Worm (Caenorhabditis elegans) whole organism, L2 larva: Measurements from ENCODE around the gene Y17D7B.10.

Experiments
- aly-2 ChIP-seq: fragments of 150-350 bp; optimal IDR thresholded peaks from 2 replicates; lab custom pipeline; 2014; ENCODE audit warnings: missing biosample characterization, missing genetic modification characterization
- lin-13 ChIP-seq: fragments of 150-350 bp; optimal IDR thresholded peaks from 2 replicates; lab custom pipeline; 2014; ENCODE audit warnings: missing biosample characterization, missing genetic modification reagents, missing genetic modification characterization
- lsy-2 ChIP-seq, 2 experiments: fragments of 150-350 bp in 1 of 2; sonication (generic microtip) in 1 of 2; optimal IDR thresholded peaks; 2 replicates each; lab custom pipeline; 2014 to 2017; ENCODE audit warnings: missing biosample characterization in 2 of 2, missing genetic modification characterization in 2 of 2
- mbf-1 ChIP-seq: sonication (generic microtip); optimal IDR thresholded peaks from 2 replicates; lab custom pipeline; 2017; ENCODE audit warnings: missing biosample characterization, missing genetic modification characterization
- nhr-11 ChIP-seq: fragments of 150-350 bp; optimal IDR thresholded peaks from 2 replicates; lab custom pipeline; 2014; ENCODE audit warnings: missing biosample characterization, missing genetic modification characterization
- nhr-12 ChIP-seq: fragments of 150-350 bp; optimal IDR thresholded peaks from 2 replicates; lab custom pipeline; 2014; ENCODE audit warnings: missing biosample characterization, missing genetic modification characterization
- nhr-237 ChIP-seq: fragments of 150-350 bp; optimal IDR thresholded peaks from 2 replicates; lab custom pipeline; 2014; ENCODE audit warnings: missing biosample characterization, missing genetic modification characterization
- zag-1 ChIP-seq: fragments of 150-350 bp; optimal IDR thresholded peaks from 2 replicates; lab custom pipeline; 2014; ENCODE audit warnings: missing biosample characterization, missing genetic modification characterization
- ztf-11 ChIP-seq: sonication (generic microtip); optimal IDR thresholded peaks from 2 replicates; lab custom pipeline; 2017; ENCODE audit warnings: missing biosample characterization, missing genetic modification characterization

DNA sequence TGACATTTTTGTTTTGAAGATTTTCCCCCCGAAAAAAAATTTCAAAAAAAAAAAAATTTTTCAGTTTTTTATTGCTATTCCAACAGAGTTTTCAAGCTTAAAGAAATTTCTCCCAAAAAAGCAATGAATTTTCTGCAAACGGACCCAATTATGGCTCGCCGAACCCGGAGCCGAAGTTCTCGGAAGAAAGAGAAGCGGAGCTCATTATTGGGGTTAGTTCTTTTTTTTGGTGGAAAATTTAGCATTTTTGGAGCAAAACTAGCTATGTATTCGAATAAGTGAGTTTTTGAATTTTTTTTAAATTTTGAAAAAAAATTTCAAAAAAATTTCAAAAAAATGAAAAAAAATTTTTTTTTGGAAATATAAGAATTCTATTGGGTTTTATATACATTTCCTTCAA is 36.1 kb downstream of the Y17D7B.10 start, which contains the start of gene ncs-5:
- TF ChIP-seq zag-1 (tag; lab: Kevin White, UChicago) = no peak
- no peak for TF ChIP-seq aly-2 (tag; lab: Kevin White, UChicago)
- TF ChIP-seq nhr-12 (tag; lab: Kevin White, UChicago) = no peak
- no peak for TF ChIP-seq ztf-11 (tag; lab: Kevin White, UChicago)
- TF ChIP-seq lsy-2 (tag; optimal IDR thresholded peaks at IDR 0.05; lab: Kevin White, UChicago) = no peak
- TF ChIP-seq nhr-11 (tag; lab: Kevin White, UChicago) = no peak
- TF ChIP-seq lin-13 = no peak
- TF ChIP-seq nhr-237 (tag; lab: Kevin White, UChicago) = no peak
- TF ChIP-seq mbf-1 (tag; lab: Kevin White, UChicago) = no peak
